Fruit fly (Drosophila melanogaster): Measurements from ENCODE around the gene CG12496.

Gene CG12496

dm6 chrX:2359845-2360244 is 50.9 kb downstream of the CG12496 start (continued):
- TF ChIP-seq CG12659 (GFP tag; optimal IDR thresholded peaks at IDR 0.05) = no peak
- TF ChIP-seq CG7372 (GFP tag; IDR thresholded peaks at IDR 0.05) = no peak
- no peak for TF ChIP-seq Dip2 (GFP tag; IDR thresholded peaks at IDR 0.05)
- no peak for TF ChIP-seq Awh (GFP tag; IDR thresholded peaks at IDR 0.05)
- TF ChIP-seq CG17359 (tag; optimal IDR thresholded peaks at IDR 0.05) = no peak
- TF ChIP-seq CG30020 (tag; optimal IDR thresholded peaks at IDR 0.05) = no peak
- TF ChIP-seq CG3065 (GFP tag; optimal IDR thresholded peaks at IDR 0.05) = no peak
- no peak for TF ChIP-seq pho (GFP tag; optimal IDR thresholded peaks at IDR 0.05)
- TF ChIP-seq Side (GFP tag; optimal IDR thresholded peaks at IDR 0.05) = no peak
- TF ChIP-seq CoRest (tag; optimal IDR thresholded peaks at IDR 0.05) = no peak
- no peak for TF ChIP-seq CG7786 (GFP tag; optimal IDR thresholded peaks at IDR 0.05)
- TF ChIP-seq Optix (GFP tag; IDR thresholded peaks at IDR 0.05) = no peak
- TF ChIP-seq CG4707 (GFP tag; optimal IDR thresholded peaks at IDR 0.05) = no peak
- TF ChIP-seq D (optimal IDR thresholded peaks at IDR 0.05) = no peak
- no peak for TF ChIP-seq D (GFP tag; optimal IDR thresholded peaks at IDR 0.05)
- no peak for TF ChIP-seq CG3995 (GFP tag; optimal IDR thresholded peaks at IDR 0.05)
- TF ChIP-seq knrl (GFP tag; IDR thresholded peaks at IDR 0.05; ENCODE audit: partially characterized antibody) = no peak
- no peak for TF ChIP-seq CG5180 (GFP tag; optimal IDR thresholded peaks at IDR 0.05)
- peak; percentile 52; the same call in 1 of the 2 replicates for TF ChIP-seq ranshi (GFP tag; IDR thresholded peaks at IDR 0.05)
- no peak for TF ChIP-seq her (GFP tag; optimal IDR thresholded peaks at IDR 0.05)
- no peak for TF ChIP-seq CG2129 (GFP tag; IDR thresholded peaks at IDR 0.05; ENCODE audit: partially characterized antibody)
- peak; percentile 17 for TF ChIP-seq CG2712 (tag; optimal IDR thresholded peaks at IDR 0.05)
- TF ChIP-seq CG32767 (GFP tag; IDR thresholded peaks at IDR 0.05) = no peak
- no peak for TF ChIP-seq ato (GFP tag; IDR thresholded peaks at IDR 0.05; ENCODE audit: partially characterized antibody)
- TF ChIP-seq CkIIα-i1 (GFP tag; IDR thresholded peaks at IDR 0.05) = no peak
- no peak for TF ChIP-seq HHEX (GFP tag; optimal IDR thresholded peaks at IDR 0.05)
- TF ChIP-seq Hr3 (GFP tag; optimal IDR thresholded peaks at IDR 0.05) = no peak
- no peak for TF ChIP-seq sd (tag; optimal IDR thresholded peaks at IDR 0.05)
- TF ChIP-seq zfh2 (GFP tag; optimal IDR thresholded peaks at IDR 0.05) = no peak
- TF ChIP-seq Sox100B (GFP tag; optimal IDR thresholded peaks at IDR 0.05) = no peak
- no peak for TF ChIP-seq odd (GFP tag; optimal IDR thresholded peaks at IDR 0.05)
- TF ChIP-seq Ets65A (GFP tag) = peak; percentile 21
- TF ChIP-seq gt (GFP tag; IDR thresholded peaks at IDR 0.05) = no peak
- no peak for TF ChIP-seq Six4 (GFP tag; optimal IDR thresholded peaks at IDR 0.05)
- TF ChIP-seq stc (GFP tag; IDR thresholded peaks at IDR 0.05) = no peak
- peak; percentile 35; the same call in 1 of the 2 replicates for TF ChIP-seq CG6689 (GFP tag; IDR thresholded peaks at IDR 0.05)
- no peak for TF ChIP-seq chn (GFP tag; optimal IDR thresholded peaks at IDR 0.05)
- TF ChIP-seq ase (GFP tag; IDR thresholded peaks at IDR 0.05) = no peak
- no peak for TF ChIP-seq ac (GFP tag; optimal IDR thresholded peaks at IDR 0.05)
- TF ChIP-seq zfh1 (GFP tag; IDR thresholded peaks at IDR 0.05) = 0 out of 3 replicates have a peak, but pooled peaks have one; percentile 10
- no peak for TF ChIP-seq Atf6 (GFP tag; IDR thresholded peaks at IDR 0.05)
- TF ChIP-seq ara (GFP tag; IDR thresholded peaks at IDR 0.05) = no peak
- TF ChIP-seq Sin3A (optimal IDR thresholded peaks at IDR 0.05) = no peak
- no peak for TF ChIP-seq CG11456 (GFP tag; IDR thresholded peaks at IDR 0.05)
- TF ChIP-seq CG10366 (GFP tag; IDR thresholded peaks at IDR 0.05) = no peak; the same call in 1 of the 2 replicates
- peak; percentile 43; the same call in 1 of the 2 replicates for TF ChIP-seq HLH3B (GFP tag; IDR thresholded peaks at IDR 0.05)
- TF ChIP-seq CG10543 (GFP tag; optimal IDR thresholded peaks at IDR 0.05) = no peak
- TF ChIP-seq E2f2 (GFP tag; IDR thresholded peaks at IDR 0.05) = no peak
- no peak for TF ChIP-seq ab (GFP tag; optimal IDR thresholded peaks at IDR 0.05)
- no peak for TF ChIP-seq Sry-β (GFP tag; optimal IDR thresholded peaks at IDR 0.05)
- TF ChIP-seq eyg (GFP tag; optimal IDR thresholded peaks at IDR 0.05) = no peak
- TF ChIP-seq CG31441 (GFP tag; IDR thresholded peaks at IDR 0.05) = no peak
- TF ChIP-seq lmd (GFP tag; IDR thresholded peaks at IDR 0.05) = no peak; the same call in 1 of the 2 replicates
- TF ChIP-seq onecut (GFP tag; IDR thresholded peaks at IDR 0.05) = no peak

All from whole organism, embryonic.